Fruit fly (Drosophila melanogaster): ENCODE results near the gene CG33511.

DNA sequence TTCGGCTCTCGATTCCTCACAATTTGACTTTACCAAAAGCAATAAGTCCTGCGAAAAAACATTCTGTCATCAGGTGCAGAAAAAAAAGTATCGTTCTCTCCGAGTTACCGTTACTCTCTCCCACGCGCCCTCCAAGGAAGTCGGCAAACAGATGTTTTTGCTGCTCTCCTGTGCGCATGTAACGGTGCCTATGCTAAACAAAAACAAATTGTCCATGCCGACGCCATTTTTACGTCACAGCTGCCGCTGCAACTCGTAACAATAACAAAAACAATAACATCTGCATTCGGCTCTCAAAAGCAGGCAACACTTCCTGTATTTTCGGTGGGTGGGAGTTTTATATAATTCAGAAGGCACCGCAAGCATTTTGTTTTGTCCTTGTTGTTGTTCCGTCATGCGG, 22.8 kb upstream of the CG33511 start:
- TF ChIP-seq h (optimal IDR thresholded peaks at IDR 0.05) (no peak), Sin3A (optimal IDR thresholded peaks at IDR 0.05) (no peak), psq (optimal IDR thresholded peaks at IDR 0.05) (no peak), Myc (optimal IDR thresholded peaks at IDR 0.05) (no peak)

Measured in Kc167 (cell line).